Worm (Caenorhabditis elegans): Measurements from ENCODE around the gene sfxn-5.

Gene sfxn-5

DNA sequence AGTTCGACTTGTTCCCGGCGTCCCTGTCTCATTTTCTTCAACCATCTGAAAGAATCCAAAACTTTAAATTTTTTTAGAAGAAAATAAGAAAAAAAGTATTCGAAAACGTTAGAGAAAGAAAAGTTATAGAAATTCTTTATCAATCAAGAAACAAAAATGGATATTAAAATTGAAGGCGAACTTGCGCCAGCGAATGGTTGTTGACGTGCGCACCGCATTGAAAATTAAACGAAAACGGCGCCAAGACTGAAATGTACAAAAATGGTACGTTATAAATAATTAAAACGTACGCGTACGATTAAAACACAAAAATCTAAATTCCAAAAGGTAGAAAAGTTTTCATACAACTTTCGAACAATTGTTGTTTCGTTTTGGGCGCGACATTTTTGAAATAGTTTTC lies 18.0 kb downstream of the sfxn-5 start, which contains the start of gene K02C4.3 (continued):
- TF ChIP-seq elt-3 (tag; optimal IDR thresholded peaks at IDR 0.05) (peak in 2 of 6 experiments; percentile 45 to 53), xbp-1 (tag; optimal IDR thresholded peaks at IDR 0.05) (peak; percentile 74), ces-1 (GFP tag; optimal IDR thresholded peaks at IDR 0.05) (no peak), lir-3 (tag; optimal IDR thresholded peaks at IDR 0.05; ENCODE audit: poor library complexity) (peak; percentile 50), skn-1 (tag; optimal IDR thresholded peaks at IDR 0.05) (peak; percentile 77), sup-37 (GFP tag; optimal IDR thresholded peaks at IDR 0.05) (peak; percentile 25), nhr-20 (tag; optimal IDR thresholded peaks at IDR 0.05) (peak; percentile 76), jun-1 (tag; optimal IDR thresholded peaks at IDR 0.05) (peak; percentile 39), F16B12.6 (tag; optimal IDR thresholded peaks at IDR 0.05) (peak; percentile 28), irx-1 (tag; optimal IDR thresholded peaks at IDR 0.05) (peak; percentile 71), tlp-1 (tag; optimal IDR thresholded peaks at IDR 0.05) (no peak), ztf-11 (tag; optimal IDR thresholded peaks at IDR 0.05) (peak in 1 of 2 experiments; percentile 63), sox-4 (tag; optimal IDR thresholded peaks at IDR 0.05) (peak; percentile 14), elt-2 (tag; optimal IDR thresholded peaks at IDR 0.05) (peak; percentile 18), blmp-1 (tag; optimal IDR thresholded peaks at IDR 0.05) (peak; percentile 76), pag-3 (tag; optimal IDR thresholded peaks at IDR 0.05; ENCODE audit: borderline replicate concordance, insufficient read depth) (peak; percentile 4), ama-1 (optimal IDR thresholded peaks at IDR 0.05) (no peak), C16A3.4 (tag; optimal IDR thresholded peaks at IDR 0.05) (peak; percentile 39), nhr-11 (tag; optimal IDR thresholded peaks at IDR 0.05) (no peak), grh-1 (GFP tag; IDR thresholded peaks at IDR 0.05) (peak; percentile 37; the same call in 1 of the 2 replicates), ztf-4 (tag; optimal IDR thresholded peaks at IDR 0.05) (no peak), nhr-47 (tag; optimal IDR thresholded peaks at IDR 0.05) (peak; percentile 81), dpl-1 (GFP tag; optimal IDR thresholded peaks at IDR 0.05) (peak; percentile 86 to 94 (median 93)), unc-86 (tag; optimal IDR thresholded peaks at IDR 0.05) (peak; percentile 35), mdl-1 (tag; optimal IDR thresholded peaks at IDR 0.05) (peak in 1 of 2 experiments; percentile 60), nhr-19 (GFP tag; conservative IDR thresholded peaks at IDR 0.05) (peak; percentile 77), dsc-1 (tag; optimal IDR thresholded peaks at IDR 0.05) (peak; percentile 78), nhr-85 (tag) (peak; percentile 79)

DNA sequence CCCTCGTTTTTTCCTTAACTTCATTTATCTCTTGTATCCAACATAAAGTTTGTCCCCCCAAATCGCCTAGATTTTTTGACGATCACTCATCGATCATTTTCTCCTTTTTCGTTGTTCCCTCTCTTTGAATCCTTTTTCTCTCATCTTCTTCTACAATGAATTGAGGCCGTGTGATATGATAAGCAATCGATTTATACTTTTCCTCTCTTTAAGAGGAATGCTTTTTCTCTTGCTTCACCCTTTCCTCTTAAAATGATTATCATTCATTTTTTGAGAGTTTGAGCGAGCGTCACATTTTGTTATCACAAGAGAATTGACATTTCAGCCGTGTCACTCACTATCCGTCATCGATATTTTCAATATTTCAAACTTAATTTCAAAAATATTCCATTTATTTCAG lies 26.8 kb downstream of the sfxn-5 start, which contains the start of gene K02C4.5:
Gene K02C4.5 (plus strand): TSS at position 395 of the 400 bp plus-strand sequence.
- peak; percentile 7 for TF ChIP-seq nhr-20 (tag; optimal IDR thresholded peaks at IDR 0.05)
- peak; percentile 58 for TF ChIP-seq elt-2 (tag; optimal IDR thresholded peaks at IDR 0.05)
- no peak for TF ChIP-seq egl-27 (tag; optimal IDR thresholded peaks at IDR 0.05)
- TF ChIP-seq ztf-4 (tag; optimal IDR thresholded peaks at IDR 0.05) = no peak
- peak; percentile 33 for TF ChIP-seq mep-1 (tag; optimal IDR thresholded peaks at IDR 0.05)
- TF ChIP-seq blmp-1 (tag; optimal IDR thresholded peaks at IDR 0.05) = peak; percentile 89
- TF ChIP-seq nhr-71 (tag; optimal IDR thresholded peaks at IDR 0.05) = peak; percentile 0
- TF ChIP-seq ceh-88 (GFP tag; IDR thresholded peaks at IDR 0.05) = no peak
- TF ChIP-seq elt-3 (tag; optimal IDR thresholded peaks at IDR 0.05) = peak in 2 of 6 experiments; percentile 50 to 62
- no peak for TF ChIP-seq lin-15B (tag; optimal IDR thresholded peaks at IDR 0.05)
- peak; percentile 15 for TF ChIP-seq lin-14 (GFP tag; optimal IDR thresholded peaks at IDR 0.05)

DNA sequence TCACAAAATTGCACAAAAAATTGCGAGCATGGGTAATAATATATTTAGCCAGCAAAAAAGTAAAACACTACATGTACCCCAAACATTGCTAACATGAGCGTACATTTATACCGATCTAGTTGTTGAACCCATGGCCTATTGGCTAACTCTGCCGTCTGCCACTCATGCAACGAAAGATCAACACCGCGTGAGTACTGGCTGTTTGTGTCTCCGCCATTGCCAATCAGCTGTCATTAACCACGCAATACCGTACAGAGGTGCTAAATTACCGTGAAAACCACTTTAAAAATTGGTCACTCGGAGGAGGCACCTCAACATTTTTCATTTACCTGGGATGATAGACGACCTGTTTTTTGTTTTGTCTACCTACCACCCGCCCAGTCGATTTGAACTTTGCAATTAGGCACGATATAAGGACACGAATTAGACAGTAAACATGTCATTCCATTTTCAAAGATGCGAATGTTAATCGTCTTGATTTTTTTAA lies 29.5 kb downstream of the sfxn-5 start, which contains the start of gene K02C4.2:
Gene K02C4.2 (plus strand): TSS at position 437 of the 487 bp plus-strand sequence.
- TF ChIP-seq zip-4 (GFP tag; optimal IDR thresholded peaks at IDR 0.05) (peak; percentile 60), lsy-2 (tag; optimal IDR thresholded peaks at IDR 0.05) (peak; percentile 59 to 83), ceh-63 (GFP tag; optimal IDR thresholded peaks at IDR 0.05) (no peak), jun-1 (tag; optimal IDR thresholded peaks at IDR 0.05) (peak; percentile 60), ztf-4 (tag; optimal IDR thresholded peaks at IDR 0.05) (peak; percentile 0), nhr-28 (tag; optimal IDR thresholded peaks at IDR 0.05) (no peak), fkh-8 (tag; optimal IDR thresholded peaks at IDR 0.05) (peak; percentile 47), ceh-8 (GFP tag; optimal IDR thresholded peaks at IDR 0.05) (peak; percentile 52), nhr-47 (tag; optimal IDR thresholded peaks at IDR 0.05) (peak; percentile 75), fkh-10 (GFP tag; optimal IDR thresholded peaks at IDR 0.05) (no peak), xbp-1 (tag; optimal IDR thresholded peaks at IDR 0.05) (peak; percentile 56), nhr-237 (tag; optimal IDR thresholded peaks at IDR 0.05) (no peak), efl-3 (GFP tag; optimal IDR thresholded peaks at IDR 0.05) (no peak), unc-130 (tag; optimal IDR thresholded peaks at IDR 0.05) (peak; percentile 89), ama-1 (optimal IDR thresholded peaks at IDR 0.05) (no peak), rnt-1 (tag; optimal IDR thresholded peaks at IDR 0.05) (peak; percentile 81), dpl-1 (GFP tag; optimal IDR thresholded peaks at IDR 0.05) (peak; percentile 28 to 62 (median 60)), lin-13 (GFP tag; optimal IDR thresholded peaks at IDR 0.05) (peak; percentile 69), mdl-1 (tag; optimal IDR thresholded peaks at IDR 0.05) (peak in 1 of 2 experiments; percentile 88), egl-13 (tag; optimal IDR thresholded peaks at IDR 0.05) (no peak), nhr-12 (tag; optimal IDR thresholded peaks at IDR 0.05) (no peak), blmp-1 (tag; optimal IDR thresholded peaks at IDR 0.05) (no peak)

Measured in whole organism, L1 larva.